Fruit fly (Drosophila melanogaster): ENCODE measurements around the gene r-l.

DNA sequence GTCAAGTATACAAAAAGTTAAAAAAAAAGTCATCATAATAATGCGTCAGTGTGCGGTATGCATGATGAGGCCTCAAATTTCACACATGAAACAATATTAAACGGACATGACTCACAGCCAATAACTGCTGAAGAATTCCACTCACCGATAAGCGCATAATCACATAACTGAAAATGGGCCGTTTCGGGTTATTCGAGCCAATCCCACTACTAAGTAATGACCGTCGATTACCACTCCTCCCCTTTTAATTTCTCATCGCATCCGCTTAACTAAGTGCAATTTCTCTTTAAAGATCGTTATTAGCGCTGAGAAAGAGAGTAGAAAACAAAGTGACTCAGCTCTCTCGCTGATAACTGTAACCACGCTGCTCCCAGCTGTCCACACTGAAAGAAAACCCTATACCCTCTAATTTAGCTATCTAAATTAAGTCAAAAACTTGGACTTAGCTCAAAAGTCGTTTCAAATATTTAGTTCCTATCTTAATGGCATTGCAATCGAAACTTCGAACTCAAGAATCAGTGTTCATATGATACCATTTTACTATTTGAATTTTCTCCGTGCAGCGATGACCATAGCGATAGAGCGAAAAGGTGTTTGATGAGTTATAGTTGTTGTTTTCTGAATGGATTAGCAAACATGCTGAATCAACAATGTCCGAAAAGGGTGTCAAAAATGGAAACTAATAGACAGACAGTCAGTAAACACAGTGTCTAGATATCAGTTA, 39.8 kb upstream of the r-l start:
- TF ChIP-seq CG7045 (GFP tag; optimal IDR thresholded peaks at IDR 0.05) (peak; percentile 7), Clk (GFP tag; optimal IDR thresholded peaks at IDR 0.05) (no peak), CG5204 (GFP tag; optimal IDR thresholded peaks at IDR 0.05) (no peak), CG11617 (GFP tag; optimal IDR thresholded peaks at IDR 0.05) (peak; percentile 76), Mnt (GFP tag; optimal IDR thresholded peaks at IDR 0.05) (peak; percentile 43), kay (GFP tag; ENCODE audit: borderline replicate concordance) (no peak), ovo (GFP tag; optimal IDR thresholded peaks at IDR 0.05) (peak; percentile 81), CG33017 (tag; optimal IDR thresholded peaks at IDR 0.05) (peak; percentile 86), CG12768 (GFP tag; optimal IDR thresholded peaks at IDR 0.05) (peak; percentile 57), CG1620 (GFP tag; optimal IDR thresholded peaks at IDR 0.05) (peak; percentile 58), toe (GFP tag; optimal IDR thresholded peaks at IDR 0.05) (no peak), cic (GFP tag; optimal IDR thresholded peaks at IDR 0.05) (peak; percentile 9), tj (GFP tag; optimal IDR thresholded peaks at IDR 0.05) (peak; percentile 40), bab1 (GFP tag; optimal IDR thresholded peaks at IDR 0.05) (peak; percentile 81)
